Worm (Caenorhabditis elegans): ENCODE results near the gene hut-1.

Gene hut-1

ce11 chrIII:12746369-12746855 lies 35.1 kb downstream of the hut-1 start, which contains the start of gene Y111B2A.21:
Gene Y111B2A.21 (plus strand): TSS chrIII:12746419.
- TF ChIP-seq ceh-63 (GFP tag; optimal IDR thresholded peaks at IDR 0.05): no peak
- no peak for TF ChIP-seq alr-1 (tag; optimal IDR thresholded peaks at IDR 0.05; ENCODE audit: borderline replicate concordance)
- TF ChIP-seq efl-1 (optimal IDR thresholded peaks at IDR 0.05): no peak
- peak in 1 of 2 experiments; percentile 80 for TF ChIP-seq efl-1 (GFP tag; optimal IDR thresholded peaks at IDR 0.05 in 1 of 2)

- peak; percentile 14 for TF ChIP-seq nhr-85 (tag)
- TF ChIP-seq ces-1 (GFP tag; optimal IDR thresholded peaks at IDR 0.05): no peak
Observed at ce11 chrIII:12750831-12751230, 39.5 kb downstream of the hut-1 start, which contains the start of the genes irld-60 and irld-20. Gene irld-60 (minus strand): TSS chrIII:12750931. Gene irld-20 (plus strand): TSS chrIII:12751109.

DNA sequence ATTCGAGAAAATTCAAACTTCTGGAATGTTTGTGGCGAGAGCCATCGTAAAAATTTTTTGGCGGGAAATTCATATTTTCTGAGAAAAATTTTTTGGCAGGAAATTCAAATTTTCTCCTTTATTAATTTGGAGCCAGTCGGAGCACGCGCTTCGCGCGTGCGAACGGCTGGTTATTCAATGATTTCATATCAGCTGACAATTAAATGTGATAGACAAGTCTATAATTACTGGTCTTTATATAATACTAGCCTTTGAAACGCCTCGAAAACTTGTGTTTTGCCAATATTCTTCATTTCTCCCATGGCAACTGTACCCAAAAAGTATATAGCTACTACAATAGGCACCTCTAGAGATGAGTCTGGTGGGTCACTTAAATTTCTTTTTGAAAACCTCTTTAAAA lies 43.7 kb downstream of the hut-1 start, which contains the start of gene srw-10:
TSS of gene srw-10 (plus strand) at position 301 of the 400 bp plus-strand sequence.
- TF ChIP-seq sox-4 (tag; optimal IDR thresholded peaks at IDR 0.05) (no peak), fkh-8 (tag; optimal IDR thresholded peaks at IDR 0.05) (peak; percentile 0)

- TF ChIP-seq dpl-1 (GFP tag; optimal IDR thresholded peaks at IDR 0.05) (no peak), blmp-1 (tag; optimal IDR thresholded peaks at IDR 0.05) (no peak), nhr-84 (tag; optimal IDR thresholded peaks at IDR 0.05) (no peak), hpl-2 (GFP tag; optimal IDR thresholded peaks at IDR 0.05) (no peak), nhr-90 (tag; optimal IDR thresholded peaks at IDR 0.05; ENCODE audit: poor library complexity) (no peak), skn-1 (tag; optimal IDR thresholded peaks at IDR 0.05) (no peak), lin-35 (GFP tag; optimal IDR thresholded peaks at IDR 0.05) (no peak), lin-39 (tag; optimal IDR thresholded peaks at IDR 0.05) (no peak), aly-2 (tag; optimal IDR thresholded peaks at IDR 0.05) (no peak), nhr-237 (tag; optimal IDR thresholded peaks at IDR 0.05) (no peak), ztf-4 (tag; optimal IDR thresholded peaks at IDR 0.05) (no peak)
Observed at ce11 chrIII:12757367-12757766, 46.0 kb downstream of the hut-1 start, which contains the start of gene srw-9. Gene srw-9 (plus strand): TSS chrIII:12757667.
